Fruit fly (Drosophila melanogaster): Measurements from ENCODE around the gene Mulk.

The Mulk gene

DNA sequence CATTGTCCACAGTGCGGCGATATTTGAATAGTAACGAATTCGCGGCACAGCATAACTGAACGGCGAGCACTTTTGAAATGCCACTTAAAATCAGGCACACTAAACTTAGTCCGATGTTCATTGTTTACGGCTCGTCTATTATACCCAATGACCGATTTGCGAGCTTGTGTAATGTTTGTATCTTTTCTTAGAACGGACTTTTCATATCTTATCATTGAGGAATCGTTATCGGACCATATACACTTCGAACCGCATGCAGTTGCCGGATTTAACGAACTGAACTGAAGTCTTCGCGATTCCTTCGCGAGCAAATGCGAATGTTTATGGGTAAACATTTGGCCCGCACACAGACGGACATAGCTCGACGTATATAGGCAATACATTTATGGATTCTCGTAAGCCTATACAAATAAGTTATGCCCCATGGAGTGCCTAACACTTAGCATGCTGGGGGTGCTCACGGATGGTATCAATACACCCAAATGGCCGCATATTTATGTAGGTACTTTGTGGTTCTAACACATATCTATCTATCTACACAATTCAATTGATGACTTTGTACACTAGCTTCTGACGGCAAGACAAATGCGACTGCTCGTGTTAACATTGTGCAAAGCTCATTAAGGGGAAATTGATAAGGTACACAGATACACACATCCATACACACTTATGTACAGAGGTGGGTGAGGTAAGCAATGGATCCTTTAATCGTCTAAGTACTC, 32.0 kb upstream of the Mulk start, which contains the start of gene mthl15 (continued):
- TF ChIP-seq CG5180 (GFP tag; optimal IDR thresholded peaks at IDR 0.05) (no peak), CG43689 (GFP tag; IDR thresholded peaks at IDR 0.05) (no peak), CG18262 (tag; optimal IDR thresholded peaks at IDR 0.05) (no peak), CG11723 (GFP tag; optimal IDR thresholded peaks at IDR 0.05) (peak; percentile 19), CG3281 (GFP tag; optimal IDR thresholded peaks at IDR 0.05) (peak; percentile 1), CG12391 (tag; optimal IDR thresholded peaks at IDR 0.05) (no peak), CG7987 (GFP tag; optimal IDR thresholded peaks at IDR 0.05) (peak; percentile 33), CG32772 (GFP tag; IDR thresholded peaks at IDR 0.05) (no peak), HHEX (GFP tag; optimal IDR thresholded peaks at IDR 0.05) (no peak), CG17612 (GFP tag; IDR thresholded peaks at IDR 0.05) (no peak), CG4730 (GFP tag; IDR thresholded peaks at IDR 0.05) (no peak), pb (GFP tag; optimal IDR thresholded peaks at IDR 0.05) (no peak), CG12236 (GFP tag; optimal IDR thresholded peaks at IDR 0.05) (no peak), Oaz (GFP tag; IDR thresholded peaks at IDR 0.05) (no peak), Dfd (GFP tag; optimal IDR thresholded peaks at IDR 0.05) (no peak), CG8944 (GFP tag; optimal IDR thresholded peaks at IDR 0.05) (no peak), shn (GFP tag; optimal IDR thresholded peaks at IDR 0.05) (no peak), CG12942 (GFP tag; optimal IDR thresholded peaks at IDR 0.05) (no peak), CG12299 (tag; optimal IDR thresholded peaks at IDR 0.05) (peak; percentile 5), CG8388 (GFP tag; optimal IDR thresholded peaks at IDR 0.05) (no peak), CG4617 (GFP tag; optimal IDR thresholded peaks at IDR 0.05; ENCODE audit: borderline replicate concordance) (no peak), Fer2 (tag; optimal IDR thresholded peaks at IDR 0.05) (no peak), CG17328 (GFP tag; IDR thresholded peaks at IDR 0.05) (0 out of 2 replicates have a peak, but pooled peaks have one; percentile 29), Gsc (GFP tag; IDR thresholded peaks at IDR 0.05) (no peak), cad (GFP tag; optimal IDR thresholded peaks at IDR 0.05) (no peak), ems (GFP tag; optimal IDR thresholded peaks at IDR 0.05) (no peak), sqz (GFP tag; optimal IDR thresholded peaks at IDR 0.05) (no peak), ind (GFP tag; optimal IDR thresholded peaks at IDR 0.05) (no peak), BtbVII (GFP tag; optimal IDR thresholded peaks at IDR 0.05) (peak; percentile 3), NC2β (GFP tag; optimal IDR thresholded peaks at IDR 0.05) (no peak), CG2199 (GFP tag; IDR thresholded peaks at IDR 0.05) (no peak), Scr (GFP tag; IDR thresholded peaks at IDR 0.05; ENCODE audit: partially characterized antibody) (no peak), fd102C (GFP tag; optimal IDR thresholded peaks at IDR 0.05) (no peak), Sin3A (optimal IDR thresholded peaks at IDR 0.05) (no peak), repo (GFP tag; optimal IDR thresholded peaks at IDR 0.05) (no peak), sd (tag; optimal IDR thresholded peaks at IDR 0.05) (peak; percentile 52), tin (GFP tag; optimal IDR thresholded peaks at IDR 0.05) (no peak), E2f2 (GFP tag; IDR thresholded peaks at IDR 0.05) (peak; percentile 21; the same call in 1 of the 2 replicates), ewg (GFP tag; optimal IDR thresholded peaks at IDR 0.05) (no peak), CG11504 (tag; optimal IDR thresholded peaks at IDR 0.05) (no peak), rib (GFP tag; IDR thresholded peaks at IDR 0.05) (no peak), ttk (GFP tag; IDR thresholded peaks at IDR 0.05) (no peak), CG15073 (GFP tag; optimal IDR thresholded peaks at IDR 0.05) (no peak), Eip74EF (GFP tag; optimal IDR thresholded peaks at IDR 0.05) (no peak), nerfin-1 (tag; optimal IDR thresholded peaks at IDR 0.05) (no peak), zen2 (GFP tag; IDR thresholded peaks at IDR 0.05; ENCODE audit: partially characterized antibody) (no peak), stwl (tag; optimal IDR thresholded peaks at IDR 0.05) (no peak), Bdp1 (GFP tag; optimal IDR thresholded peaks at IDR 0.05) (no peak), CG3847 (GFP tag; IDR thresholded peaks at IDR 0.05) (no peak), CG10267 (tag; optimal IDR thresholded peaks at IDR 0.05) (no peak), trem (tag; optimal IDR thresholded peaks at IDR 0.05) (no peak)

Data from whole organism, embryonic.